Fruit fly (Drosophila melanogaster) whole organism, embryonic: ENCODE results near the gene CG5071.

Experiments
- Asciz ChIP-seq: fragments of 200-800 bp; sonication (Bioruptor generic); optimal IDR thresholded peaks from 2 replicates; lab custom pipeline; 2017; ENCODE audit warnings: missing biosample characterization, mild to moderate bottlenecking, missing genetic modification characterization, missing genetic modification reagents
- BEAF-32 ChIP-seq: fragments of 200-800 bp; sonication (Bioruptor generic); optimal IDR thresholded peaks from 3 replicates; lab custom pipeline; 2017; ENCODE audit warnings: missing biosample characterization, missing genetic modification characterization, mild to moderate bottlenecking, moderate library complexity, missing genetic modification reagents
- CG10147 ChIP-seq: fragments of 200-800 bp; sonication (Bioruptor generic); optimal IDR thresholded peaks from 2 replicates; lab custom pipeline; 2019; ENCODE audit warnings: missing biosample characterization, mild to moderate bottlenecking, missing genetic modification characterization, moderate library complexity
- CG10366 ChIP-seq: fragments of 200-800 bp; sonication (Bioruptor generic); IDR thresholded peaks from 2 replicates; pipeline ENCODE4 v1.3.6; 2022; ENCODE audit warnings: missing biosample characterization, missing genetic modification characterization
- CG10654 ChIP-seq: fragments of 200-800 bp; sonication (Bioruptor generic); optimal IDR thresholded peaks from 2 replicates; lab custom pipeline; 2016; ENCODE audit warnings: missing biosample characterization, missing genetic modification characterization
- CG10959 ChIP-seq: fragments of 200-800 bp; sonication (Bioruptor generic); IDR thresholded peaks from 2 replicates; pipeline ENCODE4 v1.3.6; 2022; ENCODE audit warnings: missing biosample characterization, missing genetic modification characterization
- CG12104 ChIP-seq: fragments of 200-800 bp; sonication (Bioruptor generic); optimal IDR thresholded peaks from 3 replicates; lab custom pipeline; 2016; ENCODE audit warnings: missing biosample characterization, missing genetic modification characterization
- CG13775 ChIP-seq: fragments of 200-800 bp; sonication (Bioruptor generic); optimal IDR thresholded peaks from 3 replicates; lab custom pipeline; 2017; ENCODE audit warnings: missing biosample characterization, mild to moderate bottlenecking, missing genetic modification characterization
- CG14050 ChIP-seq: fragments of 200-800 bp; sonication (Bioruptor generic); IDR thresholded peaks from 3 replicates; pipeline ENCODE4 v1.3.6; 2022; ENCODE audit warnings: missing biosample characterization, missing genetic modification characterization
- CG14667 ChIP-seq: fragments of 200-800 bp; sonication (Bioruptor generic); IDR thresholded peaks from 2 replicates; pipeline ENCODE4 v1.3.6; 2022; ENCODE audit warnings: missing biosample characterization, missing genetic modification characterization
- CG17361 ChIP-seq: fragments of 200-800 bp; sonication (Bioruptor generic); IDR thresholded peaks from 3 replicates; pipeline ENCODE4 v1.3.6; 2022; ENCODE audit warnings: missing biosample characterization, missing genetic modification characterization
- CG33213 ChIP-seq: fragments of 200-800 bp; sonication (Bioruptor generic); optimal IDR thresholded peaks from 3 replicates; lab custom pipeline; 2016; ENCODE audit warnings: missing biosample characterization, missing genetic modification characterization
- CG34422 ChIP-seq: fragments of 200-800 bp; sonication (Bioruptor generic); IDR thresholded peaks from 3 replicates; pipeline ENCODE4 v1.3.6; 2022; ENCODE audit warnings: missing biosample characterization, missing genetic modification characterization
- CG42726 ChIP-seq: fragments of 200-800 bp; sonication (Bioruptor generic); IDR thresholded peaks from 2 replicates; pipeline ENCODE4 v1.3.6; 2022; ENCODE audit warnings: missing biosample characterization, missing genetic modification characterization; ENCODE audit not compliant: partially characterized antibody
- CG4730 ChIP-seq: fragments of 200-800 bp; sonication (Bioruptor generic); IDR thresholded peaks from 2 replicates; pipeline ENCODE4 v1.3.6; 2022; ENCODE audit warnings: missing biosample characterization, missing genetic modification characterization
- CG7357 ChIP-seq: fragments of 200-800 bp; sonication (Bioruptor generic); IDR thresholded peaks from 3 replicates; pipeline ENCODE4 v1.3.6; 2022; ENCODE audit warnings: missing biosample characterization, missing genetic modification characterization
- CG7987 ChIP-seq: fragments of 200-800 bp; sonication (Bioruptor generic); optimal IDR thresholded peaks from 2 replicates; lab custom pipeline; 2018; ENCODE audit warnings: missing biosample characterization, mild to moderate bottlenecking, missing genetic modification characterization, moderate library complexity
- CG8290 ChIP-seq, 3 experiments: fragments of 200-800 bp; sonication (Bioruptor generic); optimal IDR thresholded peaks; 2 replicates each; lab custom pipeline; 2016 to 2019; ENCODE audit warnings: missing biosample characterization in 3 of 3, missing genetic modification characterization in 3 of 3, mild to moderate bottlenecking in 2 of 3, moderate library complexity in 1 of 3
- CG8478 ChIP-seq: fragments of >200 bp; optimal IDR thresholded peaks from 2 replicates; lab custom pipeline; 2018
- CG9437 ChIP-seq: fragments of 200-800 bp; sonication (Bioruptor generic); optimal IDR thresholded peaks from 2 replicates; lab custom pipeline; 2018; ENCODE audit warnings: missing biosample characterization, mild to moderate bottlenecking, missing genetic modification characterization
- E2f2 ChIP-seq: fragments of 200-800 bp; sonication (Bioruptor generic); IDR thresholded peaks from 2 replicates; pipeline ENCODE4 v1.3.6; 2022; ENCODE audit warnings: missing biosample characterization, missing genetic modification characterization
- Ets65A ChIP-seq: fragments of 200-800 bp; sonication (Bioruptor generic); peaks from one replicate; lab custom pipeline; 2016; ENCODE audit warnings: missing biosample characterization, missing genetic modification characterization
- GATAe ChIP-seq: fragments of 200-800 bp; sonication (Bioruptor generic); conservative IDR thresholded peaks from 2 replicates; pipeline ENCODE4 v1.3.6; 2022; ENCODE audit warnings: missing biosample characterization, missing genetic modification characterization
- H2.0 ChIP-seq: fragments of 200-800 bp; sonication (Bioruptor generic); IDR thresholded peaks from 2 replicates; pipeline ENCODE4 v1.3.6; 2022; ENCODE audit warnings: missing biosample characterization, missing genetic modification characterization
- Hmr ChIP-seq: fragments of 200-800 bp; sonication (Bioruptor generic); optimal IDR thresholded peaks from 3 replicates; lab custom pipeline; 2017; ENCODE audit warnings: mild to moderate bottlenecking, missing biosample characterization, missing genetic modification reagents, missing genetic modification characterization
- Hr51 ChIP-seq, 2 experiments: fragments of 200-800 bp; sonication (Bioruptor generic); optimal IDR thresholded peaks; 2 replicates in 1 of 2; 3 replicates in 1 of 2; lab custom pipeline; 2016 to 2018; ENCODE audit warnings: missing biosample characterization in 2 of 2, missing genetic modification characterization in 2 of 2, mild to moderate bottlenecking in 1 of 2, moderate library complexity in 1 of 2
- Mad ChIP-seq: fragments of 200-800 bp; sonication (Bioruptor generic); optimal IDR thresholded peaks from 2 replicates; lab custom pipeline; 2016; ENCODE audit warnings: missing biosample characterization, missing genetic modification characterization
- Mes4 ChIP-seq: fragments of 200-800 bp; sonication (Bioruptor generic); optimal IDR thresholded peaks from 2 replicates; lab custom pipeline; 2016; ENCODE audit warnings: missing biosample characterization, missing genetic modification characterization
- NfI ChIP-seq: fragments of 200-800 bp; sonication (Bioruptor generic); optimal IDR thresholded peaks from 3 replicates; lab custom pipeline; 2018; ENCODE audit warnings: missing biosample characterization, mild to moderate bottlenecking, missing genetic modification characterization, moderate library complexity
- Vsx1 ChIP-seq: fragments of 200-800 bp; sonication (Bioruptor generic); optimal IDR thresholded peaks from 2 replicates; lab custom pipeline; 2017; ENCODE audit warnings: missing biosample characterization, mild to moderate bottlenecking, missing genetic modification characterization, missing genetic modification reagents
- abd-A ChIP-seq: fragments of 200-800 bp; sonication (Bioruptor generic); optimal IDR thresholded peaks from 3 replicates; lab custom pipeline; 2019; ENCODE audit warnings: missing biosample characterization, mild to moderate bottlenecking, missing genetic modification characterization, moderate library complexity
- ap ChIP-seq: fragments of 200-800 bp; sonication (Bioruptor generic); IDR thresholded peaks from 2 replicates; pipeline ENCODE4 v1.3.6; 2022; ENCODE audit warnings: missing biosample characterization, missing genetic modification characterization
- bbx ChIP-seq: fragments of 200-800 bp; sonication (Bioruptor generic); IDR thresholded peaks from 2 replicates; pipeline ENCODE4 v1.3.6; 2022; ENCODE audit warnings: missing biosample characterization, missing genetic modification characterization; ENCODE audit not compliant: partially characterized antibody
- croc ChIP-seq: fragments of 200-800 bp; sonication (Bioruptor generic); conservative IDR thresholded peaks from 3 replicates; pipeline ENCODE4 v1.3.6; 2022; ENCODE audit warnings: missing biosample characterization, missing genetic modification characterization
- en ChIP-seq: fragments of 200-800 bp; sonication (Bioruptor generic); optimal IDR thresholded peaks from 2 replicates; lab custom pipeline; 2016; ENCODE audit warnings: missing biosample characterization, missing genetic modification characterization
- fd64A ChIP-seq: fragments of 200-800 bp; sonication (Bioruptor generic); optimal IDR thresholded peaks from 3 replicates; lab custom pipeline; 2018; ENCODE audit warnings: missing biosample characterization, mild to moderate bottlenecking, missing genetic modification characterization
- grn ChIP-seq: fragments of 200-800 bp; sonication (Bioruptor generic); optimal IDR thresholded peaks from 3 replicates; lab custom pipeline; 2017; ENCODE audit warnings: missing biosample characterization, missing genetic modification characterization
- gt ChIP-seq: fragments of 200-800 bp; sonication (Bioruptor generic); IDR thresholded peaks from 2 replicates; pipeline ENCODE4 v1.3.6; 2022; ENCODE audit warnings: missing biosample characterization, missing genetic modification characterization
- lbe ChIP-seq: fragments of 200-800 bp; sonication (Bioruptor generic); optimal IDR thresholded peaks from 2 replicates; lab custom pipeline; 2016; ENCODE audit warnings: missing biosample characterization, mild to moderate bottlenecking, missing genetic modification characterization
- maf-S ChIP-seq: fragments of 200-800 bp; sonication (Bioruptor generic); optimal IDR thresholded peaks from 2 replicates; lab custom pipeline; 2016; ENCODE audit warnings: missing biosample characterization, missing genetic modification characterization
- p53 ChIP-seq: fragments of 200-800 bp; sonication (Bioruptor generic); optimal IDR thresholded peaks from 2 replicates; lab custom pipeline; 2016; ENCODE audit warnings: missing biosample characterization, missing genetic modification characterization
- pfk ChIP-seq: fragments of 200-800 bp; sonication (Bioruptor generic); optimal IDR thresholded peaks from 2 replicates; lab custom pipeline; 2018; ENCODE audit warnings: missing biosample characterization, mild to moderate bottlenecking, missing genetic modification characterization, moderate library complexity
- phol ChIP-seq: fragments of 200-800 bp; sonication (Bioruptor generic); optimal IDR thresholded peaks from 3 replicates; lab custom pipeline; 2018; ENCODE audit warnings: missing biosample characterization, mild to moderate bottlenecking, missing genetic modification characterization, moderate library complexity
- prd ChIP-seq, 3 experiments: fragments of >200 bp in 2 of 3; fragments of 200-800 bp in 1 of 3; sonication (Bioruptor generic) in 1 of 3; optimal IDR thresholded peaks in 2 of 3; IDR thresholded peaks in 1 of 3; 2 replicates in 2 of 3; 3 replicates in 1 of 3; pipeline versions ENCODE4 v1.3.6 to Lab custom; 2017 to 2022; ENCODE audit warnings: missing biosample characterization in 1 of 3, missing genetic modification characterization in 1 of 3
- psq ChIP-seq: fragments of 200-800 bp; sonication (Bioruptor generic); optimal IDR thresholded peaks from 2 replicates; lab custom pipeline; 2017; ENCODE audit warnings: missing biosample characterization, missing genetic modification characterization
- stc ChIP-seq: fragments of 200-800 bp; sonication (Bioruptor generic); IDR thresholded peaks from 2 replicates; pipeline ENCODE4 v1.3.6; 2022; ENCODE audit warnings: missing biosample characterization, missing genetic modification characterization
- usp ChIP-seq: fragments of >200 bp; optimal IDR thresholded peaks from 2 replicates; lab custom pipeline; 2017; ENCODE audit warnings: missing biosample characterization, missing genetic modification characterization
- zen2 ChIP-seq: fragments of 200-800 bp; sonication (Bioruptor generic); IDR thresholded peaks from 3 replicates; pipeline ENCODE4 v1.3.6; 2022; ENCODE audit warnings: missing biosample characterization, missing genetic modification characterization; ENCODE audit not compliant: partially characterized antibody

The CG5071 gene

DNA sequence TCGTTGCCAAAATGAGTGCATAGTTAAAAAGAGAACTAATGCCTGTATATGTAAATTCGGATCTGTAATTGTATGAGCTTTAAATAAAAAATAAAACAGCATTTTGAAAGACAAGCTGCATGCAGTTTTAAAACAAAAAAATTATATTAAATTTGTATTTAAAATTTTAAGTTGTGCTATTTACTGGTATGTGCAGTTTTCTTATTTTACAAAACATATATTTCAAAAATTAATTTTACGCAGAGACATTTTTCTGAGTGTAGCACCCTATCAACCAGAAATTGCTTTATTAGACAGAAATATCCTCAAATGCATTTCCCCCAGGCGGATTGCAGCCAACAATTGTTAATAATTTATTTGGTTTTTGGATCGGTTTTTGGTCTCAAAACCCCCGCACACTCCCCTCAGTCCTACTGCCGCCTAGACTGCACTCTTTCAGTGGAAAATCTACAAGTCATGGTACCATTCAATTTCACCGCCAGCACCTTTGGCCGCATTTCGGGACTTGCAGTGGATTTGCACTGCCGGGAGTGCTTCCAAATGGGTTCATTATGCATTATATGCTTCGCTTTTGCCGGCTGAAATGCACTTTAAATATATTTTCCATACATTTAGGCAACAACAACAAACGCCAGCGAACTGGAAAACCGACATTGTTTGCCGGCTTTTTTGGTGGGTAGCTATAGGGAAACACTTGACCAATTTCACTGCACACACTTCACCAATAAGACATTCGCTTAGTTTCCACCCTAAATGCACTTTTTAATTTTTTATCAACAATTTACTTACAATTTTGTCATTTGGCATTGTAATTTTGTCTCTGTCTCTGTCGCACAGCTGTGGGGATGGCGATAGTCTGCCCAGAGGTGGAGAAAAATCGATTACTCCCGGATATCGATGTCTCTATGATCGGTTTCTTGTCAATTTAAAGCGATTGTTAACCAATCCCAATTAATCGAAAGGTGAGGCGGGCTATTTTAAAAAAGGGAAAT, 5.9 kb downstream of the CG5071 start, which contains the start of gene Npl4 (continued):
- no peak for TF ChIP-seq CG10147
- TF ChIP-seq Mes4 (GFP tag; lab: Kevin White, UChicago) = no peak
- TF ChIP-seq maf-S (GFP tag; lab: Kevin White, UChicago) = no peak
- no peak for TF ChIP-seq Asciz (GFP tag; lab: Kevin White, UChicago)
- no peak for TF ChIP-seq prd (optimal IDR thresholded peaks at IDR 0.05; lab: Kevin White, UChicago)
- 0 out of 3 replicates have a peak, but pooled peaks have one; percentile 10 for TF ChIP-seq prd (GFP tag; IDR thresholded peaks at IDR 0.05; lab: Robert Waterston, UW)
- no peak for TF ChIP-seq Vsx1 (GFP tag; lab: Kevin White, UChicago)
- TF ChIP-seq CG8478 (lab: Kevin White, UChicago) = no peak
- TF ChIP-seq CG7357 (GFP tag; lab: Robert Waterston, UW) = no peak
- TF ChIP-seq usp = no peak
- TF ChIP-seq bbx (GFP tag; lab: Robert Waterston, UW) = peak; percentile 98
- TF ChIP-seq Ets65A (GFP tag; lab: Kevin White, UChicago) = no peak
- peak; percentile 77 for TF ChIP-seq BEAF-32
- TF ChIP-seq H2.0 (GFP tag; lab: Robert Waterston, UW) = no peak
- TF ChIP-seq abd-A = no peak
- TF ChIP-seq CG10366 (GFP tag; lab: Robert Waterston, UW) = peak; percentile 36
- no peak for TF ChIP-seq CG7987 (GFP tag; lab: Kevin White, UChicago)
- no peak for TF ChIP-seq fd64A
- TF ChIP-seq E2f2 = peak; percentile 95
- no peak for TF ChIP-seq Mad (GFP tag; lab: Kevin White, UChicago)
- no peak for TF ChIP-seq ap
- peak; percentile 11 for TF ChIP-seq Hmr
- TF ChIP-seq gt (GFP tag; lab: Robert Waterston, UW) = no peak
- no peak for TF ChIP-seq CG8290 (GFP tag; optimal IDR thresholded peaks at IDR 0.05; lab: Kevin White, UChicago)
- TF ChIP-seq CG8290 (tag; optimal IDR thresholded peaks at IDR 0.05; lab: Kevin White, UChicago) = no peak
- TF ChIP-seq CG14050 (GFP tag; lab: Robert Waterston, UW) = no peak
- TF ChIP-seq phol (tag; lab: Kevin White, UChicago) = peak; percentile 16
- peak in 1 of 2 experiments; percentile 40 for TF ChIP-seq Hr51 (GFP tag; optimal IDR thresholded peaks at IDR 0.05; lab: Kevin White, UChicago)
- no peak for TF ChIP-seq CG10959 (GFP tag; lab: Robert Waterston, UW)
- no peak for TF ChIP-seq CG14667 (GFP tag; lab: Robert Waterston, UW)
- no peak for TF ChIP-seq croc (GFP tag; lab: Robert Waterston, UW)
- peak; percentile 52; the same call in 1 of the 2 replicates for TF ChIP-seq stc (GFP tag; lab: Robert Waterston, UW)
- no peak for TF ChIP-seq en (GFP tag; lab: Kevin White, UChicago)
- TF ChIP-seq CG34422 = peak; percentile 72; the same call in 1 of the 3 replicates
- TF ChIP-seq CG17361 (GFP tag; lab: Robert Waterston, UW) = no peak
- TF ChIP-seq psq (GFP tag; lab: Kevin White, UChicago) = no peak
- no peak for TF ChIP-seq p53 (GFP tag; lab: Kevin White, UChicago)
- peak; percentile 59; the same call in 1 of the 2 replicates for TF ChIP-seq CG42726 (GFP tag; lab: Robert Waterston, UW)
- no peak for TF ChIP-seq CG12104 (GFP tag; lab: Kevin White, UChicago)
- TF ChIP-seq NfI (GFP tag; lab: Kevin White, UChicago) = no peak
- TF ChIP-seq CG10654 = no peak
- TF ChIP-seq CG33213 (GFP tag; lab: Kevin White, UChicago) = no peak
- no peak for TF ChIP-seq CG4730 (GFP tag; lab: Robert Waterston, UW)
- TF ChIP-seq grn (GFP tag; lab: Kevin White, UChicago) = no peak
- TF ChIP-seq CG9437 (GFP tag; lab: Kevin White, UChicago) = peak; percentile 5
- TF ChIP-seq CG13775 (GFP tag; lab: Kevin White, UChicago) = peak; percentile 29
- no peak for TF ChIP-seq lbe (GFP tag; lab: Kevin White, UChicago)
- no peak for TF ChIP-seq pfk (GFP tag; lab: Kevin White, UChicago)
- peak; percentile 96 for TF ChIP-seq zen2 (GFP tag; lab: Robert Waterston, UW)
- no peak for TF ChIP-seq GATAe (GFP tag; lab: Robert Waterston, UW)
